Worm (Caenorhabditis elegans): Measurements from ENCODE around the gene inx-11.

DNA sequence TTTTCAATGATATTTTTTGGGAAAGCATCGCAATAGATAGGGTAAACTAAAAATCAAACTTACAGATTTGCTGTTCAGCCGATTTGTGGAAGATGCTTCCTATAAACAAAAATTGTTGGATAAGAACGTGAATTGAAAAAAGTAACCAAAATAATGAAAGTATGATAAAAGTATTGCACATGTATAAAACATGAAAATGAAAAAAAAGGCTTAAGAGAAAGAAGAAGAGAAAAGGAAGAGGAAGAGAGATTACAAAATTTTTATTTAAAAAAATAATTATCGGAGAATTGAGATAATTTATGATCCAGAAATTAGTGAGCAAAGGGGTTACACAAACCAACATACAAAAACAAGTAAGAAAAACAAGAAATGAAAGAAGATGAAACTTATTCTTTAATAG, 45.6 kb upstream of the inx-11 start, which contains the start of gene pals-37:
- no peak for TF ChIP-seq sem-2 (GFP tag; optimal IDR thresholded peaks at IDR 0.05)
- no peak for TF ChIP-seq snpc-4 (tag; optimal IDR thresholded peaks at IDR 0.05)
- TF ChIP-seq nhr-12 (tag; optimal IDR thresholded peaks at IDR 0.05), result no peak
- TF ChIP-seq unc-62 (GFP tag; optimal IDR thresholded peaks at IDR 0.05), result no peak
- TF ChIP-seq unc-120 (tag; optimal IDR thresholded peaks at IDR 0.05; ENCODE audit: poor library complexity, severe bottlenecking), result no peak
- no peak for TF ChIP-seq elt-3 (tag; optimal IDR thresholded peaks at IDR 0.05)
- TF ChIP-seq blmp-1 (tag; optimal IDR thresholded peaks at IDR 0.05), result no peak
- TF ChIP-seq mep-1 (tag; optimal IDR thresholded peaks at IDR 0.05), result no peak
- TF ChIP-seq ceh-83 (GFP tag; optimal IDR thresholded peaks at IDR 0.05), result no peak

Data from whole organism, mixed stage, embryonic.